Worm (Caenorhabditis elegans) whole organism, early embryonic: ENCODE data around the gene ZK105.11.

Experiments used
- B0310.2 ChIP-seq: sonication (generic microtip); optimal IDR thresholded peaks from 2 replicates; lab custom pipeline; 2016; ENCODE audit warnings: mild to moderate bottlenecking, missing genetic modification characterization, missing compliant biosample characterization
- aly-1 ChIP-seq: sonication (generic microtip); optimal IDR thresholded peaks from 2 replicates; lab custom pipeline; 2016; ENCODE audit warnings: missing genetic modification characterization, missing compliant biosample characterization
- ama-1 ChIP-seq: fragments of 150-350 bp; optimal IDR thresholded peaks from 2 replicates; lab custom pipeline; 2014
- ceh-13 ChIP-seq: fragments of 200-800 bp; sonication (Bioruptor generic); optimal IDR thresholded peaks from 2 replicates; lab custom pipeline; 2018; ENCODE audit warnings: mild to moderate bottlenecking, missing genetic modification characterization, missing compliant biosample characterization
- ets-7 ChIP-seq: sonication (generic microtip); optimal IDR thresholded peaks from 2 replicates; lab custom pipeline; 2016; ENCODE audit warnings: missing genotype, missing genetic modification characterization, missing compliant biosample characterization
- flt-1 ChIP-seq: fragments of 200-800 bp; sonication (Bioruptor generic); IDR thresholded peaks from 2 replicates; pipeline ENCODE4 v1.3.6; 2022; ENCODE audit warnings: missing genetic modification characterization, missing compliant biosample characterization
- hmbx-1 ChIP-seq: sonication (generic microtip); optimal IDR thresholded peaks from 2 replicates; lab custom pipeline; 2016; ENCODE audit warnings: mild to moderate bottlenecking, missing genetic modification characterization, missing compliant biosample characterization
- pes-1 ChIP-seq: fragments of 200-800 bp; sonication (Bioruptor generic); IDR thresholded peaks from 2 replicates; pipeline ENCODE4 v1.3.6; 2022; ENCODE audit warnings: missing genetic modification reagents, missing genetic modification characterization, missing compliant biosample characterization
- tbx-11 ChIP-seq: fragments of 200-800 bp; sonication (Bioruptor generic); IDR thresholded peaks from 2 replicates; pipeline ENCODE4 v1.3.6; 2022; ENCODE audit warnings: missing genetic modification characterization, missing compliant biosample characterization
- tra-4 ChIP-seq: sonication (generic microtip); optimal IDR thresholded peaks from 2 replicates; lab custom pipeline; 2017; ENCODE audit warnings: missing genetic modification characterization, missing compliant biosample characterization

DNA sequence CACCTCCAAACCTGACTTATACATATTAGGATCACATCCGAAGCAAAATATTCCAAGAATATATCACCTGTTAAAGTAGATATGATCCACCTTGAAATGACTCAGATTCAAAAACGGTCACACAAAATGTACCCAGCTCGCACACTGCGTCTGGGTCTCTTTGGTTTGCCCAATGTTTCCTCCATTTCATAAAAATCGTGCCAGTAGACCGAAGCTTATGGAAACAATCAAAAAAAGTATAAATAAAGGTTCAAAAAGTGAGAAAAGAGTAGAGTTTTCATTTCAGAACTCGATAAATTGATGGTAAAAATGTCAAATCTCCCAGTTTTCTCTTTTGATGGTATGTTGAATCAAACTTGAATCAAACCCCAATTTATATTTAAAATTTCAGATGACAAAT, 29.3 kb upstream of the ZK105.11 start, which contains the start of gene srr-9:
- TF ChIP-seq tra-4 (tag; lab: Kevin White, UChicago), result no peak
- no peak for TF ChIP-seq ceh-13
- TF ChIP-seq ama-1 (lab: Kevin White, UChicago), result no peak
- no peak for TF ChIP-seq flt-1 (GFP tag; lab: Robert Waterston, UW)
- TF ChIP-seq tbx-11 (GFP tag; lab: Robert Waterston, UW), result no peak
- TF ChIP-seq ets-7 (tag; lab: Kevin White, UChicago), result no peak
- TF ChIP-seq B0310.2 (tag; lab: Kevin White, UChicago), result no peak
- TF ChIP-seq hmbx-1, result no peak
- no peak for TF ChIP-seq aly-1 (tag; lab: Kevin White, UChicago)
- no peak for TF ChIP-seq pes-1 (GFP tag; lab: Robert Waterston, UW)
